Worm (Caenorhabditis elegans): Measurements from ENCODE around the gene dpy-3.
A peak's percentile ranks its signal among the peaks of the same experiment; 100 is the strongest.

dpy-3 gene

DNA sequence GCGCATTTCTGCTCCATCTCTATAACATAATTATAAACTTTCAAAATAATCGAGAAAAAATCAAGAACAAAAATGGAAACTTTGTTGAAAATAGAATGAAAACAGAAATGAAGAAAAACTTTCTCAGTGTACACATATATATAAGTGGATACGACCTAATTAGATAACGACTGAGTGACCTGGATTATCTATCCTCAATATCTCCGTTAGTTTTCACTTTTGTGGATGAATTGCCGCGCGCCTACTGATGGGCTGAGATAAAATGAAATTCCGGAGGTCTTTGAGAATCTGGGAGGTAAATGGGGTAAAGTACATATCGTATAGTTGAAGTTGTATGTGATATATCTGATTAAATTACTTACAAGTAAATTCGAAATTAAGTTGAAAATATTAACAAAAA, at the start of gene dpy-3:
Gene dpy-3, minus strand, starts transcription at position 19 of the 400 bp plus-strand sequence.
- TF ChIP-seq Y55F3AM.14 (GFP tag; optimal IDR thresholded peaks at IDR 0.05) (no peak), ceh-82 (tag; optimal IDR thresholded peaks at IDR 0.05) (no peak), ama-1 (optimal IDR thresholded peaks at IDR 0.05) (no peak), ZK546.5 (tag; optimal IDR thresholded peaks at IDR 0.05) (no peak), nhr-25 (tag; optimal IDR thresholded peaks at IDR 0.05) (peak; percentile 16), ztf-4 (tag; optimal IDR thresholded peaks at IDR 0.05) (no peak), alr-1 (tag; optimal IDR thresholded peaks at IDR 0.05) (no peak), unc-55 (GFP tag; optimal IDR thresholded peaks at IDR 0.05) (no peak), mbf-1 (tag; optimal IDR thresholded peaks at IDR 0.05) (no peak), nhr-77 (tag; optimal IDR thresholded peaks at IDR 0.05) (no peak), snpc-4 (tag; optimal IDR thresholded peaks at IDR 0.05) (no peak), sma-9 (GFP tag; optimal IDR thresholded peaks at IDR 0.05) (peak; percentile 23), sma-9 (tag; optimal IDR thresholded peaks at IDR 0.05) (no peak), nhr-12 (tag; optimal IDR thresholded peaks at IDR 0.05) (no peak), skn-1 (tag; optimal IDR thresholded peaks at IDR 0.05) (no peak), nhr-23 (tag; optimal IDR thresholded peaks at IDR 0.05) (no peak), ceh-16 (tag; optimal IDR thresholded peaks at IDR 0.05) (peak; percentile 60), nhr-237 (tag; optimal IDR thresholded peaks at IDR 0.05) (no peak), C34F6.9 (tag; optimal IDR thresholded peaks at IDR 0.05) (no peak), blmp-1 (tag; optimal IDR thresholded peaks at IDR 0.05; ENCODE audit: insufficient read depth) (peak; percentile 64), nhr-6 (tag; optimal IDR thresholded peaks at IDR 0.05) (no peak), lin-11 (tag; optimal IDR thresholded peaks at IDR 0.05) (no peak), fos-1 (tag; optimal IDR thresholded peaks at IDR 0.05) (no peak), mdl-1 (tag; optimal IDR thresholded peaks at IDR 0.05) (no peak), nhr-21 (tag; optimal IDR thresholded peaks at IDR 0.05) (peak; percentile 9), mab-5 (tag; optimal IDR thresholded peaks at IDR 0.05) (no peak), unc-62 (GFP tag; optimal IDR thresholded peaks at IDR 0.05) (no peak), zag-1 (tag; optimal IDR thresholded peaks at IDR 0.05) (no peak), sma-3 (GFP tag; optimal IDR thresholded peaks at IDR 0.05) (no peak), nhr-10 (tag; optimal IDR thresholded peaks at IDR 0.05) (no peak), F13H6.1 (tag; optimal IDR thresholded peaks at IDR 0.05) (no peak), egl-27 (tag; optimal IDR thresholded peaks at IDR 0.05) (no peak)

DNA sequence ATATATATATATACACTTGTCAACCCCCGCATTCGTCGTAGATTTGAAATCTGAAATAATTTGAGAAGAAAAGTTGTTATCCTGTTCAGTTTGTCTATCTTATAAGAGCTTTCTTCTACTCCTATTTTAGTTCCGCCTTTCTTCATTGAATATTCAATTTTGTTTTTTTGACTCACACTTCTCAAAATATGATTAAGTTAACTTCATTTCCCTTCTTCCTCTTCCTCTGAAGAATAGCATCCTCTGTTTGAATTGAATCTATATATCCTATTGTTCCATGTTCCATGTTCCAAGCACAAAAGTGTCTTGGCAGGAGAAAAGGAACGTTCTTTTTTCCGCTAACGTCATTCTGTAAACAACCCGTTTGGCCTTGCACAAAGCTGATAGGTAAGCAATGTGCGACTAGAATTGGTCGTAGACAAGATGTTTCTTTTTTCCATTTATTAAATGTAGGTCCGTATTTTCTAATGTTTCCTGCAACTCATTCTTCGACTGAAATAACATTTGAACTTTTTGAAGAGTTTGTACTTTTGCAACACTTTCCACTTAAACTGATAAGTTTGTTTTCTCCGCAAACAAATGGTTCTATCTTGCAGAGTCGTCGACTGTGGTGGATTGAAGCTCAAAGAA, 46.6 kb upstream of the dpy-3 start, which contains the start of gene gap-1:
Gene gap-1, plus strand, starts transcription at position 580 of the 630 bp plus-strand sequence.
- TF ChIP-seq egl-27 (tag; optimal IDR thresholded peaks at IDR 0.05) (peak; percentile 11), dmd-4 (tag; optimal IDR thresholded peaks at IDR 0.05) (no peak), peb-1 (tag; optimal IDR thresholded peaks at IDR 0.05) (no peak), nhr-129 (tag; optimal IDR thresholded peaks at IDR 0.05) (no peak), elt-3 (tag; optimal IDR thresholded peaks at IDR 0.05) (no peak), fos-1 (tag; optimal IDR thresholded peaks at IDR 0.05) (no peak), Y55F3AM.14 (GFP tag; optimal IDR thresholded peaks at IDR 0.05) (no peak), elt-1 (tag; optimal IDR thresholded peaks at IDR 0.05) (no peak)

DNA sequence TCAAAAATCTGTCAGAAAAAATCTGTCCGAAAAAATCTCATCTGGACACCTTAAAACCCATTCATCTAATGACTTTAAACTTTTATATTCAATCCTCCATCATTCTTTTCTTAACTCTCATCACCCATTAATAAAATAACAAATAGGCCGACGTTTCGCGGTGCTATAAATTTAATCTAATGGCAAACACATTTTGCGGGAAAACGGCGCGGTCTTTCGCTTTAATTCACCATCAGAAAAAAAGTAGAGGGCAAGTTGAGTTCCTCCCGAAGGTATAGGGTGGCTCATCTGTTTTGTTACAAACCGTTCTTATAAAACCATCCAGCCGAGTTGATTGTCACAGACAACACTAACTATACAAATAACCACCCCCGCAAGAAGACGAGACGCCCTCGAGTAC, 45.3 kb upstream of the dpy-3 start:
- TF ChIP-seq ztf-1 (GFP tag; conservative IDR thresholded peaks at IDR 0.05) (no peak), dmd-4 (tag; optimal IDR thresholded peaks at IDR 0.05) (no peak), mbf-1 (tag; optimal IDR thresholded peaks at IDR 0.05) (no peak)

DNA sequence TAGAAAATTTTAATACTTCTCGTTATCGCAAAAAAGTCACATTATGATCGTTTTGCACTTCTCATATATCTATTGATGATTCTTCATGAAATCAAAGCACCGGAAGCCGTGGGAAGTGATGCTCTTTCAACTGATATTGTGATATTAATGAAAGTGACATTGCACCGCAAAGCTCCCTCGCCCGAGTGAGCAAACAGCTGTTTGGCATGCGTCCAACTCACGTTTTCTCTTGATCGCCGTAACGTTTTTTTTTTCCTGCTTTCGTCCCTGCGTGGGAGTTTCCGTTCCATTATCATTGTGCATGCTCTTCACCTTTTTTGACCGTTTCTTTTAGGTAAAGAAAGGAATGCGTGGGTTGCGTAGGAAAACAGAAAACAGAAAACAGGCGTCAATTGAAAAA, 43.4 kb upstream of the dpy-3 start:
- TF ChIP-seq nhr-77 (tag; optimal IDR thresholded peaks at IDR 0.05) (no peak), sma-9 (GFP tag; optimal IDR thresholded peaks at IDR 0.05) (peak; percentile 13), sma-9 (tag; optimal IDR thresholded peaks at IDR 0.05) (no peak), sem-4 (tag; optimal IDR thresholded peaks at IDR 0.05) (no peak), F13H6.1 (tag; optimal IDR thresholded peaks at IDR 0.05) (peak; percentile 21), R02D3.7 (tag; optimal IDR thresholded peaks at IDR 0.05) (no peak)

Data from whole organism, L2 larva.